Worm (Caenorhabditis elegans): ENCODE data around the gene T20G5.13.
A peak's percentile ranks its signal among the peaks of the same experiment; 100 is the strongest.

Gene T20G5.13

DNA sequence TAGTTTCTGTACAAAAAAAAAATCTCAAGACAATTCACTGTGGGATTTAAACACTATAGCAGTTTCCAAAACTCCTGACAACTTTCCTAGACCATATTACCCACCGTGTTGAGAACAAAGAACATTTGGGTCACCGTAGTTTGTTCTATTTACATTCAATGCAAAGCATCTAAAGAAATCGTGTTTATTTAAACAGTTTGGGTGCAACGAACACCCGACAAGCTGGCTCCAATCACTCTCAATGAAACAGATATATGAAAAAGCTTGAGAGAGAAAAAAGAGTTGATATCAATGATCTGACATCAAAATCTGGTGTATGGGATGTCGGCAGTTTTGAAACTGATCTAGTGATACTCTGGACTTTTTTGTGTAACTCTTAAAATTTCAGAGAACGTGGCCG, 46.1 kb downstream of the T20G5.13 start (continued):
- TF ChIP-seq rnt-1 (tag; optimal IDR thresholded peaks at IDR 0.05) (no peak), lin-13 (GFP tag; optimal IDR thresholded peaks at IDR 0.05) (no peak), snu-23 (GFP tag; optimal IDR thresholded peaks at IDR 0.05) (peak; percentile 15), ces-1 (GFP tag; optimal IDR thresholded peaks at IDR 0.05) (no peak), lsy-2 (tag; optimal IDR thresholded peaks at IDR 0.05) (peak; percentile 14 to 16), mab-9 (GFP tag; IDR thresholded peaks at IDR 0.05) (no peak), hlh-4 (tag; optimal IDR thresholded peaks at IDR 0.05) (no peak), elt-3 (tag; optimal IDR thresholded peaks at IDR 0.05) (no peak), nhr-19 (GFP tag; conservative IDR thresholded peaks at IDR 0.05) (peak; percentile 22; the same call in 1 of the 2 replicates), ztf-11 (tag; optimal IDR thresholded peaks at IDR 0.05) (no peak), C34B4.2 (tag; optimal IDR thresholded peaks at IDR 0.05) (no peak), nhr-12 (tag; optimal IDR thresholded peaks at IDR 0.05) (no peak), egl-27 (tag; optimal IDR thresholded peaks at IDR 0.05) (no peak), lin-14 (GFP tag; optimal IDR thresholded peaks at IDR 0.05) (peak; percentile 34), ama-1 (optimal IDR thresholded peaks at IDR 0.05) (no peak), ceh-90 (tag; optimal IDR thresholded peaks at IDR 0.05) (no peak), sox-4 (tag; optimal IDR thresholded peaks at IDR 0.05) (no peak), C16A3.4 (tag; optimal IDR thresholded peaks at IDR 0.05) (no peak), zip-4 (GFP tag; optimal IDR thresholded peaks at IDR 0.05) (no peak), fkh-10 (GFP tag; optimal IDR thresholded peaks at IDR 0.05) (no peak), xbp-1 (tag; optimal IDR thresholded peaks at IDR 0.05) (no peak), Y116A8C.19 (tag; optimal IDR thresholded peaks at IDR 0.05; ENCODE audit: borderline replicate concordance) (no peak), nhr-11 (tag; optimal IDR thresholded peaks at IDR 0.05) (no peak), lin-15B (tag; optimal IDR thresholded peaks at IDR 0.05) (no peak)

DNA sequence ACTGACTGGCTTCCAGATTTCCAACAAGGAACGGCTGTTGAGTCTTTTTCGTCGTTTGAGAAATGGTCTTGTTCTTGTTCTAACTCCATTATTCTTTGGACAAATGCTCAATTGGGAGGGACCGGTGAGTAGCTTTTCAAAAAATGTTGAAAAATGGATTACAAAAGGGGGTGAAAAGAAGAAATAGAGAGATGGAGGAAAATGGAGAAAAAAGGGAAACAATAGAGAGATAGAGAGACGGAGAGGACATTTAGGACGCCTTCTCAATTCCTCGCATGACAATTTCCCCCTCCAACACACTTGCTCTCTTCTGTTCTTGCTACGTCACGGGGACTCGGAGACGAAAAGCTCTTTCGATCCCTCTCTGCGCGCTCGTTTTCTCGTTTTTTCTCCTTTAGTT, 48.1 kb downstream of the T20G5.13 start:
- TF ChIP-seq pqm-1 (tag; optimal IDR thresholded peaks at IDR 0.05) (no peak), ces-1 (GFP tag; optimal IDR thresholded peaks at IDR 0.05) (peak; percentile 42), ets-5 (GFP tag; IDR thresholded peaks at IDR 0.05) (no peak), xbp-1 (tag; optimal IDR thresholded peaks at IDR 0.05) (peak; percentile 1), C16A3.4 (tag; optimal IDR thresholded peaks at IDR 0.05) (peak; percentile 14), blmp-1 (tag; optimal IDR thresholded peaks at IDR 0.05) (no peak), mab-9 (GFP tag; IDR thresholded peaks at IDR 0.05) (no peak), hlh-4 (tag; optimal IDR thresholded peaks at IDR 0.05) (no peak), grh-1 (GFP tag; IDR thresholded peaks at IDR 0.05) (no peak), unc-62 (GFP tag; optimal IDR thresholded peaks at IDR 0.05) (no peak), dpl-1 (GFP tag; optimal IDR thresholded peaks at IDR 0.05) (peak in 1 of 3 experiments; percentile 5), aly-2 (tag; optimal IDR thresholded peaks at IDR 0.05) (no peak), nhr-71 (tag; optimal IDR thresholded peaks at IDR 0.05) (peak; percentile 70), nhr-47 (tag; optimal IDR thresholded peaks at IDR 0.05) (peak; percentile 19), nhr-77 (tag; optimal IDR thresholded peaks at IDR 0.05) (no peak), dsc-1 (tag; optimal IDR thresholded peaks at IDR 0.05) (no peak), ceh-88 (GFP tag; IDR thresholded peaks at IDR 0.05) (no peak), nhr-237 (tag; optimal IDR thresholded peaks at IDR 0.05) (no peak), rnt-1 (tag; optimal IDR thresholded peaks at IDR 0.05) (peak; percentile 40), mdl-1 (tag; optimal IDR thresholded peaks at IDR 0.05) (peak in 1 of 2 experiments; percentile 35), fkh-10 (GFP tag; optimal IDR thresholded peaks at IDR 0.05) (peak; percentile 79), lin-35 (GFP tag; optimal IDR thresholded peaks at IDR 0.05) (peak in 1 of 2 experiments; percentile 24), zip-4 (GFP tag; optimal IDR thresholded peaks at IDR 0.05) (no peak), isw-1 (GFP tag; IDR thresholded peaks at IDR 0.05) (peak; percentile 57), ceh-82 (tag; optimal IDR thresholded peaks at IDR 0.05) (peak in 2 of 3 experiments; percentile 7 to 71), snpc-4 (tag; optimal IDR thresholded peaks at IDR 0.05) (peak; percentile 7), lir-3 (tag; optimal IDR thresholded peaks at IDR 0.05; ENCODE audit: poor library complexity) (peak; percentile 23), sup-37 (GFP tag; optimal IDR thresholded peaks at IDR 0.05) (peak; percentile 5), fkh-4 (tag; optimal IDR thresholded peaks at IDR 0.05; ENCODE audit: borderline replicate concordance) (no peak), skn-1 (tag; optimal IDR thresholded peaks at IDR 0.05) (no peak), fkh-8 (tag; optimal IDR thresholded peaks at IDR 0.05) (peak; percentile 74), efl-1 (optimal IDR thresholded peaks at IDR 0.05) (peak; percentile 21 to 47), efl-1 (GFP tag; optimal IDR thresholded peaks at IDR 0.05 in 1 of 2) (no peak), unc-86 (tag; optimal IDR thresholded peaks at IDR 0.05) (peak; percentile 50), pax-3 (tag; optimal IDR thresholded peaks at IDR 0.05) (no peak), elt-3 (tag; optimal IDR thresholded peaks at IDR 0.05) (no peak), ztf-4 (tag; optimal IDR thresholded peaks at IDR 0.05) (peak; percentile 42)

All from whole organism, L1 larva.